Worm (Caenorhabditis elegans) whole organism, L2 larva: Measurements from ENCODE around the gene mob-1.

Source experiments
- C34F6.9 ChIP-seq: fragments of 150-350 bp; optimal IDR thresholded peaks from 2 replicates; lab custom pipeline; 2014; ENCODE audit warnings: missing biosample characterization, missing genetic modification characterization
- F13H6.1 ChIP-seq: sonication (generic microtip); optimal IDR thresholded peaks from 2 replicates; lab custom pipeline; 2016; ENCODE audit warnings: missing genetic modification characterization, missing compliant biosample characterization
- R02D3.7 ChIP-seq: fragments of 150-350 bp; optimal IDR thresholded peaks from 2 replicates; lab custom pipeline; 2014; ENCODE audit warnings: missing biosample characterization, missing genetic modification characterization
- Y55F3AM.14 ChIP-seq: fragments of 200-800 bp; sonication (Bioruptor generic); optimal IDR thresholded peaks from 2 replicates; lab custom pipeline; 2018; ENCODE audit warnings: mild to moderate bottlenecking, missing genetic modification characterization, missing compliant biosample characterization
- alr-1 ChIP-seq: fragments of 150-350 bp; optimal IDR thresholded peaks from 2 replicates; lab custom pipeline; 2014; ENCODE audit warnings: missing biosample characterization, missing genetic modification characterization
- ama-1 ChIP-seq: fragments of 150-350 bp; optimal IDR thresholded peaks from 2 replicates; lab custom pipeline; 2018; ENCODE audit warnings: inconsistent platforms
- blmp-1 ChIP-seq: sonication (generic microtip); optimal IDR thresholded peaks from 2 replicates; lab custom pipeline; 2017; ENCODE audit warnings: missing genetic modification characterization, mild to moderate bottlenecking, missing compliant biosample characterization, antibody characterized with exemption, moderate library complexity; ENCODE audit not compliant: insufficient read depth
- ceh-82 ChIP-seq: fragments of 150-350 bp; optimal IDR thresholded peaks from 2 replicates; lab custom pipeline; 2014; ENCODE audit warnings: missing biosample characterization, missing genetic modification characterization
- crh-2 ChIP-seq: sonication (generic microtip); optimal IDR thresholded peaks from 2 replicates; lab custom pipeline; 2017; ENCODE audit warnings: missing biosample characterization, missing genetic modification characterization
- dmd-4 ChIP-seq: sonication (generic microtip); optimal IDR thresholded peaks from 2 replicates; lab custom pipeline; 2017; ENCODE audit warnings: missing biosample characterization, missing genetic modification characterization
- egl-27 ChIP-seq: sonication (generic microtip); optimal IDR thresholded peaks from 3 replicates; lab custom pipeline; 2017; ENCODE audit warnings: missing biosample characterization, missing genetic modification reagents, missing genetic modification characterization
- elt-1 ChIP-seq: fragments of 150-350 bp; optimal IDR thresholded peaks from 2 replicates; lab custom pipeline; 2014; ENCODE audit warnings: missing biosample characterization, missing genetic modification characterization
- elt-3 ChIP-seq: sonication (generic microtip); optimal IDR thresholded peaks from 2 replicates; lab custom pipeline; 2017; ENCODE audit warnings: missing biosample characterization, missing genetic modification characterization
- fos-1 ChIP-seq: fragments of 150-350 bp; optimal IDR thresholded peaks from 2 replicates; lab custom pipeline; 2014; ENCODE audit warnings: missing biosample characterization, missing genetic modification characterization
- gmeb-1 ChIP-seq: fragments of 150-350 bp; optimal IDR thresholded peaks from 2 replicates; lab custom pipeline; 2014; ENCODE audit warnings: missing biosample characterization, missing genetic modification characterization
- lin-11 ChIP-seq: fragments of 150-350 bp; sonication (generic microtip); optimal IDR thresholded peaks from 2 replicates; lab custom pipeline; 2014; ENCODE audit warnings: missing biosample characterization, missing genetic modification characterization, inconsistent platforms, mixed read lengths
- lin-13 ChIP-seq: fragments of 150-350 bp; optimal IDR thresholded peaks from 2 replicates; lab custom pipeline; 2014; ENCODE audit warnings: missing biosample characterization, missing genetic modification reagents, missing genetic modification characterization
- lin-39 ChIP-seq: fragments of 150-350 bp; optimal IDR thresholded peaks from 2 replicates; lab custom pipeline; 2014; ENCODE audit warnings: missing biosample characterization, missing genetic modification reagents, missing genetic modification characterization
- lsy-2 ChIP-seq, 2 experiments: fragments of 150-350 bp in 1 of 2; sonication (generic microtip) in 1 of 2; optimal IDR thresholded peaks; 2 replicates each; lab custom pipeline; 2014 to 2017; ENCODE audit warnings: missing biosample characterization in 2 of 2, missing genetic modification characterization in 2 of 2
- mbf-1 ChIP-seq: sonication (generic microtip); optimal IDR thresholded peaks from 2 replicates; lab custom pipeline; 2017; ENCODE audit warnings: missing biosample characterization, missing genetic modification characterization
- mdl-1 ChIP-seq, 2 experiments: fragments of 150-350 bp in 1 of 2; sonication (generic microtip) in 1 of 2; optimal IDR thresholded peaks; 2 replicates each; lab custom pipeline; 2017; ENCODE audit warnings: missing biosample characterization in 2 of 2, missing genetic modification characterization in 2 of 2
- nhr-10 ChIP-seq: sonication (generic microtip); optimal IDR thresholded peaks from 2 replicates; lab custom pipeline; 2017; ENCODE audit warnings: missing biosample characterization, missing genetic modification characterization
- nhr-11 ChIP-seq: fragments of 150-350 bp; optimal IDR thresholded peaks from 2 replicates; lab custom pipeline; 2014; ENCODE audit warnings: missing biosample characterization, missing genetic modification characterization
- nhr-12 ChIP-seq: fragments of 150-350 bp; optimal IDR thresholded peaks from 2 replicates; lab custom pipeline; 2014; ENCODE audit warnings: missing biosample characterization, missing genetic modification characterization
- nhr-129 ChIP-seq: fragments of 150-350 bp; optimal IDR thresholded peaks from 2 replicates; lab custom pipeline; 2014; ENCODE audit warnings: missing biosample characterization, missing genetic modification characterization
- nhr-21 ChIP-seq: fragments of 150-350 bp; optimal IDR thresholded peaks from 2 replicates; lab custom pipeline; 2014; ENCODE audit warnings: missing biosample characterization, missing genetic modification characterization
- nhr-237 ChIP-seq: fragments of 150-350 bp; optimal IDR thresholded peaks from 2 replicates; lab custom pipeline; 2014; ENCODE audit warnings: missing biosample characterization, missing genetic modification characterization
- nhr-25 ChIP-seq: fragments of 150-350 bp; sonication (generic microtip); optimal IDR thresholded peaks from 3 replicates; lab custom pipeline; 2014; ENCODE audit warnings: missing biosample characterization, missing genetic modification characterization
- nhr-77 ChIP-seq: fragments of 150-350 bp; optimal IDR thresholded peaks from 2 replicates; lab custom pipeline; 2014; ENCODE audit warnings: missing biosample characterization, missing genetic modification characterization
- peb-1 ChIP-seq: fragments of 150-350 bp; optimal IDR thresholded peaks from 2 replicates; lab custom pipeline; 2014; ENCODE audit warnings: missing biosample characterization, missing genetic modification characterization
- sem-4 ChIP-seq: fragments of 150-350 bp; optimal IDR thresholded peaks from 2 replicates; lab custom pipeline; 2014; ENCODE audit warnings: missing biosample characterization, missing genetic modification reagents, missing genetic modification characterization
- skn-1 ChIP-seq: sonication (generic microtip); optimal IDR thresholded peaks from 2 replicates; lab custom pipeline; 2017; ENCODE audit warnings: missing biosample characterization, missing genetic modification characterization
- sma-3 ChIP-seq: sonication (generic microtip); optimal IDR thresholded peaks from 2 replicates; lab custom pipeline; 2016; ENCODE audit warnings: missing genetic modification reagents, missing genetic modification characterization, missing compliant biosample characterization
- sma-9 ChIP-seq, 2 experiments: fragments of 150-350 bp in 1 of 2; sonication (generic microtip) in 1 of 2; optimal IDR thresholded peaks; 2 replicates each; lab custom pipeline; 2014 to 2016; ENCODE audit warnings: missing genetic modification characterization in 2 of 2, mild to moderate bottlenecking in 1 of 2, missing biosample characterization in 1 of 2, missing compliant biosample characterization in 1 of 2, missing genetic modification reagents in 1 of 2, moderate library complexity in 1 of 2
- snpc-4 ChIP-seq: fragments of 150-350 bp; optimal IDR thresholded peaks from 2 replicates; lab custom pipeline; 2014; ENCODE audit warnings: missing biosample characterization, missing genetic modification characterization
- unc-39 ChIP-seq: fragments of 150-350 bp; optimal IDR thresholded peaks from 2 replicates; lab custom pipeline; 2014; ENCODE audit warnings: missing biosample characterization, missing genetic modification characterization
- unc-62 ChIP-seq: fragments of 150-350 bp; optimal IDR thresholded peaks from 2 replicates; lab custom pipeline; 2014; ENCODE audit warnings: missing biosample characterization, missing genetic modification reagents, missing genetic modification characterization
- ztf-1 ChIP-seq: fragments of 200-800 bp; sonication (Bioruptor generic); conservative IDR thresholded peaks from 2 replicates; pipeline ENCODE4 v1.3.6; 2022; ENCODE audit warnings: missing genetic modification characterization, missing compliant biosample characterization
- ztf-11 ChIP-seq: sonication (generic microtip); optimal IDR thresholded peaks from 2 replicates; lab custom pipeline; 2017; ENCODE audit warnings: missing biosample characterization, missing genetic modification characterization
- ztf-4 ChIP-seq: fragments of 150-350 bp; optimal IDR thresholded peaks from 2 replicates; lab custom pipeline; 2014; ENCODE audit warnings: missing biosample characterization, missing genetic modification characterization

The mob-1 gene

ce11 chrIV:11899358-11899757, 39.0 kb downstream of the mob-1 start, which contains the start of gene nhr-43:
nhr-43 (plus strand) TSS chrIV:11899590.
- TF ChIP-seq nhr-77 (tag; lab: Kevin White, UChicago) (no peak), nhr-129 (tag; lab: Kevin White, UChicago) (no peak), unc-62 (GFP tag; lab: Kevin White, UChicago) (no peak), nhr-11 (tag; lab: Kevin White, UChicago) (no peak), nhr-10 (tag; lab: Kevin White, UChicago) (no peak), gmeb-1 (no peak), lin-39 (tag; lab: Kevin White, UChicago) (no peak), R02D3.7 (no peak), ceh-82 (tag; lab: Kevin White, UChicago) (no peak), ztf-4 (tag; lab: Kevin White, UChicago) (no peak), sem-4 (tag; lab: Kevin White, UChicago) (peak; percentile 36), peb-1 (tag; lab: Kevin White, UChicago) (no peak), crh-2 (tag; lab: Kevin White, UChicago) (no peak), nhr-25 (tag; lab: Kevin White, UChicago) (peak; percentile 38), lin-13 (GFP tag; lab: Kevin White, UChicago) (no peak), dmd-4 (tag; lab: Kevin White, UChicago) (no peak), Y55F3AM.14 (GFP tag; lab: Kevin White, UChicago) (no peak), elt-1 (no peak), lin-11 (no peak), sma-3 (GFP tag; lab: Kevin White, UChicago) (peak; percentile 71), blmp-1 (tag; lab: Kevin White, UChicago) (peak; percentile 20), elt-3 (tag; lab: Kevin White, UChicago) (no peak), mdl-1 (tag; optimal IDR thresholded peaks at IDR 0.05; lab: Kevin White, UChicago) (no peak), lsy-2 (tag; optimal IDR thresholded peaks at IDR 0.05; lab: Kevin White, UChicago) (peak in 1 of 2 experiments; percentile 21), sma-9 (GFP tag; optimal IDR thresholded peaks at IDR 0.05; lab: Kevin White, UChicago) (peak; percentile 76), sma-9 (tag; optimal IDR thresholded peaks at IDR 0.05; lab: Kevin White, UChicago) (no peak), nhr-12 (no peak), skn-1 (tag; lab: Kevin White, UChicago) (no peak), ztf-11 (tag; lab: Kevin White, UChicago) (no peak), egl-27 (peak; percentile 31), nhr-21 (tag; lab: Kevin White, UChicago) (peak; percentile 69), F13H6.1 (no peak), nhr-237 (no peak), ama-1 (no peak), fos-1 (tag; lab: Kevin White, UChicago) (peak; percentile 21), mbf-1 (tag; lab: Kevin White, UChicago) (no peak), snpc-4 (tag; lab: Kevin White, UChicago) (no peak)
- TF ChIP-seq, all 48 proteins: peak for 9

ce11 chrIV:11900399-11900798, 40.0 kb downstream of the mob-1 start:
- TF ChIP-seq C34F6.9 (tag; lab: Kevin White, UChicago), result no peak
- no peak for TF ChIP-seq nhr-21 (tag; lab: Kevin White, UChicago)
- TF ChIP-seq peb-1 (tag; lab: Kevin White, UChicago), result no peak
- peak; percentile 90 for TF ChIP-seq elt-1
- TF ChIP-seq sma-9 (GFP tag; optimal IDR thresholded peaks at IDR 0.05; lab: Kevin White, UChicago), result peak; percentile 70
- no peak for TF ChIP-seq sma-9 (tag; optimal IDR thresholded peaks at IDR 0.05; lab: Kevin White, UChicago)
- no peak for TF ChIP-seq Y55F3AM.14 (GFP tag; lab: Kevin White, UChicago)
- TF ChIP-seq, all 48 proteins: peak for 2

- TF ChIP-seq ztf-1 (no peak), sma-3 (GFP tag; lab: Kevin White, UChicago) (peak; percentile 12), gmeb-1 (no peak), fos-1 (tag; lab: Kevin White, UChicago) (no peak), egl-27 (peak; percentile 10), blmp-1 (tag; lab: Kevin White, UChicago) (peak; percentile 27), alr-1 (tag; lab: Kevin White, UChicago) (no peak), unc-39 (tag; lab: Kevin White, UChicago) (no peak), F13H6.1 (no peak), mbf-1 (tag; lab: Kevin White, UChicago) (no peak), nhr-25 (tag; lab: Kevin White, UChicago) (peak; percentile 51), sma-9 (GFP tag; optimal IDR thresholded peaks at IDR 0.05; lab: Kevin White, UChicago) (peak; percentile 53), sma-9 (tag; optimal IDR thresholded peaks at IDR 0.05; lab: Kevin White, UChicago) (no peak), Y55F3AM.14 (GFP tag; lab: Kevin White, UChicago) (no peak)
These were observed 40.9 kb downstream of the mob-1 start for ce11 chrIV:11901215-11901614.
